Worm (Caenorhabditis elegans) whole organism, early embryonic: ENCODE results near the gene C06C3.4.

Experiments
- B0310.2 ChIP-seq: sonication (generic microtip); optimal IDR thresholded peaks from 2 replicates; lab custom pipeline; 2016; ENCODE audit warnings: mild to moderate bottlenecking, missing genetic modification characterization, missing compliant biosample characterization
- F13C5.2 ChIP-seq: sonication (generic microtip); optimal IDR thresholded peaks from 2 replicates; lab custom pipeline; 2017; ENCODE audit warnings: mild to moderate bottlenecking, missing genetic modification characterization, inconsistent platforms, missing compliant biosample characterization
- aly-1 ChIP-seq: sonication (generic microtip); optimal IDR thresholded peaks from 2 replicates; lab custom pipeline; 2016; ENCODE audit warnings: missing genetic modification characterization, missing compliant biosample characterization
- ama-1 ChIP-seq: fragments of 150-350 bp; optimal IDR thresholded peaks from 2 replicates; lab custom pipeline; 2014
- ceh-13 ChIP-seq: fragments of 200-800 bp; sonication (Bioruptor generic); optimal IDR thresholded peaks from 2 replicates; lab custom pipeline; 2018; ENCODE audit warnings: mild to moderate bottlenecking, missing genetic modification characterization, missing compliant biosample characterization
- ceh-36 ChIP-seq: sonication (generic microtip); optimal IDR thresholded peaks from 2 replicates; lab custom pipeline; 2016; ENCODE audit warnings: missing genetic modification characterization, inconsistent platforms, missing compliant biosample characterization
- ets-7 ChIP-seq: sonication (generic microtip); optimal IDR thresholded peaks from 2 replicates; lab custom pipeline; 2016; ENCODE audit warnings: missing genotype, missing genetic modification characterization, missing compliant biosample characterization
- flt-1 ChIP-seq: fragments of 200-800 bp; sonication (Bioruptor generic); IDR thresholded peaks from 2 replicates; pipeline ENCODE4 v1.3.6; 2022; ENCODE audit warnings: missing genetic modification characterization, missing compliant biosample characterization
- hmbx-1 ChIP-seq: sonication (generic microtip); optimal IDR thresholded peaks from 2 replicates; lab custom pipeline; 2016; ENCODE audit warnings: mild to moderate bottlenecking, missing genetic modification characterization, missing compliant biosample characterization
- hmg-4 ChIP-seq: fragments of 200-800 bp; sonication (Bioruptor generic); optimal IDR thresholded peaks from 2 replicates; lab custom pipeline; 2018; ENCODE audit warnings: mild to moderate bottlenecking, missing genetic modification characterization, missing compliant biosample characterization
- hnd-1 ChIP-seq: sonication (generic microtip); optimal IDR thresholded peaks from 2 replicates; lab custom pipeline; 2016; ENCODE audit warnings: missing genetic modification characterization, missing compliant biosample characterization
- pes-1 ChIP-seq: fragments of 200-800 bp; sonication (Bioruptor generic); IDR thresholded peaks from 2 replicates; pipeline ENCODE4 v1.3.6; 2022; ENCODE audit warnings: missing genetic modification reagents, missing genetic modification characterization, missing compliant biosample characterization
- scrt-1 ChIP-seq: fragments of 200-800 bp; sonication (Bioruptor generic); IDR thresholded peaks from 2 replicates; pipeline ENCODE4 v1.3.6; 2022; ENCODE audit warnings: missing genetic modification characterization, missing compliant biosample characterization
- sea-1 ChIP-seq: fragments of 200-800 bp; sonication (Bioruptor generic); conservative IDR thresholded peaks from 2 replicates; pipeline ENCODE4 v1.3.6; 2022; ENCODE audit warnings: missing genetic modification characterization, missing compliant biosample characterization
- tbx-11 ChIP-seq: fragments of 200-800 bp; sonication (Bioruptor generic); IDR thresholded peaks from 2 replicates; pipeline ENCODE4 v1.3.6; 2022; ENCODE audit warnings: missing genetic modification characterization, missing compliant biosample characterization
- tbx-37 ChIP-seq: fragments of 200-800 bp; sonication (Bioruptor generic); conservative IDR thresholded peaks from 2 replicates; pipeline ENCODE4 v1.3.6; 2022; ENCODE audit warnings: missing genetic modification reagents, missing genetic modification characterization, missing compliant biosample characterization
- tra-4 ChIP-seq: sonication (generic microtip); optimal IDR thresholded peaks from 2 replicates; lab custom pipeline; 2017; ENCODE audit warnings: missing genetic modification characterization, missing compliant biosample characterization

Gene C06C3.4

DNA sequence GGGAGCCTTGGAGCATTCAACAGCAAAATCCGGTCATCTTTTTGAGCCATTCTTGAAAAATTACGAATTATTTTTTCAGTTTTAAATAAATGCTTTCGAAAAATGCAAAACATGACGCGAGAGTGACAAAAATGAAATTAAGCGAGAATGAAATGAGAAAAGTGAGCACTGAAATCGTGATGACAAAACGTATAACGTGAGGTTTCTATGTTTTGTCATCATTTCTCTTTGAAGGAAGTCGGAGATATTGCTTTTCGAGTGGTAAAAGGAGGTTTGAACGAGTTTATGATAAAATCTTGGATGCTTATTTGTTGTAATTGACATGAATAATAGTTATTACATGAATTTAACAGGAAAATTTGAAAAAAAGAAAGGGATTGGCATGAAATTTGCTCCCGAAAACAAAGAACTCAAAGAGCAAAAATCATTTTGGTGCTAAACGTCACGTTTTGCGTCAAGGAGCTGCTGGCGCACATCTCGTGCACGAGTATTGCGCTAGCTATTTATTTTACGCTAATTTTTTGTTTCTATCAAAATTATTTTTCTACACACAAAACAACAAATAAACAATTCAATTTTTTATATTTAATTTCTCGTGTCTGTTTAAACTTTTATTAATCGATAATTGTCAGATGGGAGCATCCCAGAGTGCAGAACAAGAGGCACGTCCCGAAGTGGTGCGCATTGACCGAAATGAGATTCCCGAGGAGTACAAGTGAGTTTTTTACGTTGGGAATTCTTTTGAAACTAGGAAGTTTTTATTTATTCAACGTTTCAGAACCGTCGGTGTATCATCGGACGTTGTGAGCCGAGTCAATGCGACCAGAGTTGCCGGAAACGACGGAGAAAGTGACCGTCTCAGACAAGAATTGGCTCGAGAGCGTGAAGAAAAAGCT lies 43.5 kb downstream of the C06C3.4 start, which contains the start of the genes gss-1 and chch-3:
gss-1 (minus strand) TSS at position 51 of the 896 bp plus-strand sequence.
chch-3 (plus strand) TSS at position 633 of the 896 bp plus-strand sequence.
- TF ChIP-seq aly-1 (tag; lab: Kevin White, UChicago) (no peak), sea-1 (no peak), tbx-37 (GFP tag; lab: Robert Waterston, UW) (no peak), hmbx-1 (tag; lab: Kevin White, UChicago) (no peak), hnd-1 (tag; lab: Kevin White, UChicago) (no peak), ceh-36 (tag; lab: Kevin White, UChicago) (no peak), tbx-11 (no peak)

- no peak for TF ChIP-seq sea-1
- no peak for TF ChIP-seq ceh-36 (tag; lab: Kevin White, UChicago)
- TF ChIP-seq hnd-1 (tag; lab: Kevin White, UChicago) = no peak
- TF ChIP-seq flt-1 = no peak
- TF ChIP-seq hmg-4 (GFP tag; lab: Kevin White, UChicago) = no peak
- TF ChIP-seq tra-4 = no peak
- no peak for TF ChIP-seq F13C5.2 (tag; lab: Kevin White, UChicago)
- TF ChIP-seq B0310.2 (tag; lab: Kevin White, UChicago) = no peak
- no peak for TF ChIP-seq hmbx-1 (tag; lab: Kevin White, UChicago)
- no peak for TF ChIP-seq tbx-11
- TF ChIP-seq ceh-13 (GFP tag; lab: Kevin White, UChicago) = no peak
- TF ChIP-seq pes-1 (GFP tag; lab: Robert Waterston, UW) = no peak
- no peak for TF ChIP-seq tbx-37 (GFP tag; lab: Robert Waterston, UW)
- no peak for TF ChIP-seq ama-1 (lab: Kevin White, UChicago)
Observed at ce11 chrII:9418065-9418567, 45.0 kb downstream of the C06C3.4 start, which contains the start of the genes M176.4 and M176.16. M176.4 (plus strand) TSS chrII:9418365. M176.16 (plus strand) TSS chrII:9418517.

DNA sequence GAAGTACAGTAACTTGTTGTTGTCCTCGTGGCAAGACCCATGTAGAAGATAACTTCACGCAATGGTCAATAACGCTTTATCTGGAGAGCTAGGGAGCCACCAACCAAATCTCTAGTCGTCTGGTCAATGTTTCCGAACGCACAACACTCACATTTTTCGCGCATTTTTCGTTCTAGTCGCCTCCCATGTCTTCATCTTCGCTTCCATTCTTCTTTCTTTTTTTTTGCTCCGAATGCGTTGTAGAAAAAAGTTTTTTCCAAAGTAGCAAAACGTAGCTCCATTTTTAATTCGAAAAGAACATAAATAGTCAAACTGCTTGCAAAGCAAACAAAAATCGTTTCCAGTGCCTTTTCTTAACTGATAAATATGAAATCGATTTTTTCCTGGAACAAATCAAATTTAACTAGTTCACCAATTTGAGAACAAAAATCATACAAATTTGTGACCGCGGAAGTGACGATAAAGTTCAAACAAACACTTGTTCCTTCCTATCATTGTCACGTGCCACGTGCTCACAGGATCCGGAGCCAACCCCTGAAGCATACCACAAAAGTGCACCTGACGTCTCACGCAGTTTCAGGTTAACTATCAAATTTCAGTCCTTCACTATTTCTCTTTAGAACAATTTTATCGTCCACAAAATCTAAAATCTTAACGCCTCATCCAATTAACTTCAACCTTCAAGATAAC lies 45.9 kb downstream of the C06C3.4 start:
- TF ChIP-seq ets-7 (tag; lab: Kevin White, UChicago) (no peak), pes-1 (GFP tag; lab: Robert Waterston, UW) (no peak)

DNA sequence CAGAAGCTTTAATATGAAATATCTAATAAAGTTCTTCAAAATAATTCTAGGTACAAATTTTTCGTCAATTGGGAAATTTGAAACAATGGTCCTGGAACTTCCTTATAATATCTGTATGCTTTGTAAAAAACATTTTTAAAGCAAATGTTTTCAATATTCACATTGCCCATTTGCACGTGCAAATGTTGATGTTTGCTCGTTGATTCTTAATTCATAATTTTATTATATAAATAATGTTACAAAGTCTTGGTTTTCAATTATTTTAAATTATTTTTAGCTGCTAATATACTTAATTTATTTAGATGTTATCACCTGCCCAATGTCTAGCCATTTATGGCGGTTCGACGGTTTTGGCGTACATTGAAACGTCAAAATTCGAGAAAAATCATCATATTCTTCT lies 48.9 kb downstream of the C06C3.4 start, which contains the start of gene M176.11:
M176.11 (plus strand) TSS at position 301 of the 400 bp plus-strand sequence.
- no peak for TF ChIP-seq tbx-37 (GFP tag; lab: Robert Waterston, UW)
- TF ChIP-seq ets-7 (tag; lab: Kevin White, UChicago) = no peak
- TF ChIP-seq aly-1 (tag; lab: Kevin White, UChicago) = no peak
- no peak for TF ChIP-seq ceh-13 (GFP tag; lab: Kevin White, UChicago)
- no peak for TF ChIP-seq hnd-1 (tag; lab: Kevin White, UChicago)
- no peak for TF ChIP-seq sea-1
- TF ChIP-seq hmg-4 (GFP tag; lab: Kevin White, UChicago) = no peak
- no peak for TF ChIP-seq ama-1 (lab: Kevin White, UChicago)
- TF ChIP-seq flt-1 = no peak
- TF ChIP-seq ceh-36 (tag; lab: Kevin White, UChicago) = no peak
- TF ChIP-seq tra-4 = no peak
- no peak for TF ChIP-seq tbx-11
- no peak for TF ChIP-seq hmbx-1 (tag; lab: Kevin White, UChicago)
- no peak for TF ChIP-seq pes-1 (GFP tag; lab: Robert Waterston, UW)
- no peak for TF ChIP-seq F13C5.2 (tag; lab: Kevin White, UChicago)
- no peak for TF ChIP-seq scrt-1 (GFP tag; lab: Robert Waterston, UW)
- TF ChIP-seq B0310.2 (tag; lab: Kevin White, UChicago) = no peak
